Fruit fly (Drosophila melanogaster) whole organism, pupa: ENCODE measurements around the gene GC1.
A peak's percentile ranks its signal among the peaks of the same experiment; 100 is the strongest.

Source experiments
- CG13204 ChIP-seq: fragments of 200-800 bp; sonication (Bioruptor generic); optimal IDR thresholded peaks from 2 replicates; lab custom pipeline; 2018; ENCODE audit warnings: missing biosample characterization, mild to moderate bottlenecking, missing genetic modification characterization, moderate library complexity
- CG14655 ChIP-seq: fragments of 200-800 bp; sonication (Bioruptor generic); optimal IDR thresholded peaks from 3 replicates; lab custom pipeline; 2017; ENCODE audit warnings: mild to moderate bottlenecking, missing biosample characterization, missing genetic modification reagents, missing genetic modification characterization
- CG15710 ChIP-seq: fragments of 200-800 bp; sonication (Bioruptor generic); optimal IDR thresholded peaks from 2 replicates; lab custom pipeline; 2018; ENCODE audit warnings: missing biosample characterization, mild to moderate bottlenecking, missing genetic modification characterization, moderate library complexity
- CG17806 ChIP-seq: fragments of 200-800 bp; sonication (Bioruptor generic); optimal IDR thresholded peaks from 2 replicates; lab custom pipeline; 2018; ENCODE audit warnings: missing biosample characterization, mild to moderate bottlenecking, missing genetic modification characterization, moderate library complexity
- CG4496 ChIP-seq: fragments of 200-800 bp; sonication (Bioruptor generic); IDR thresholded peaks from 3 replicates; pipeline ENCODE4 v1.3.6; 2022; ENCODE audit warnings: missing biosample characterization, missing genetic modification characterization
- CG9948 ChIP-seq: fragments of 200-800 bp; sonication (Bioruptor generic); optimal IDR thresholded peaks from 2 replicates; lab custom pipeline; 2018; ENCODE audit warnings: missing biosample characterization, mild to moderate bottlenecking, missing genetic modification characterization, moderate library complexity
- D1 ChIP-seq: fragments of 200-800 bp; sonication (Bioruptor generic); optimal IDR thresholded peaks from 2 replicates; lab custom pipeline; 2018; ENCODE audit warnings: missing biosample characterization, mild to moderate bottlenecking, missing genetic modification characterization, moderate library complexity
- EcR ChIP-seq: fragments of 200-800 bp; sonication (Bioruptor generic); optimal IDR thresholded peaks from 3 replicates; lab custom pipeline; 2019; ENCODE audit warnings: missing biosample characterization, missing genetic modification characterization, mild to moderate bottlenecking, moderate library complexity, missing genetic modification reagents
- Pif1A ChIP-seq: fragments of 200-800 bp; sonication (Bioruptor generic); optimal IDR thresholded peaks from 3 replicates; lab custom pipeline; 2016; ENCODE audit warnings: missing biosample characterization, missing genetic modification characterization
- Pif1B ChIP-seq: fragments of 200-800 bp; sonication (Bioruptor generic); optimal IDR thresholded peaks from 3 replicates; lab custom pipeline; 2016; ENCODE audit warnings: missing biosample characterization, missing genetic modification characterization
- gl ChIP-seq: fragments of 200-800 bp; sonication (Bioruptor generic); optimal IDR thresholded peaks from 2 replicates; lab custom pipeline; 2018; ENCODE audit warnings: missing biosample characterization, mild to moderate bottlenecking, missing genetic modification characterization
- rn ChIP-seq: fragments of 200-800 bp; sonication (Bioruptor generic); IDR thresholded peaks from 2 replicates; pipeline ENCODE4 v1.3.6; 2022; ENCODE audit warnings: missing biosample characterization, missing genetic modification characterization

DNA sequence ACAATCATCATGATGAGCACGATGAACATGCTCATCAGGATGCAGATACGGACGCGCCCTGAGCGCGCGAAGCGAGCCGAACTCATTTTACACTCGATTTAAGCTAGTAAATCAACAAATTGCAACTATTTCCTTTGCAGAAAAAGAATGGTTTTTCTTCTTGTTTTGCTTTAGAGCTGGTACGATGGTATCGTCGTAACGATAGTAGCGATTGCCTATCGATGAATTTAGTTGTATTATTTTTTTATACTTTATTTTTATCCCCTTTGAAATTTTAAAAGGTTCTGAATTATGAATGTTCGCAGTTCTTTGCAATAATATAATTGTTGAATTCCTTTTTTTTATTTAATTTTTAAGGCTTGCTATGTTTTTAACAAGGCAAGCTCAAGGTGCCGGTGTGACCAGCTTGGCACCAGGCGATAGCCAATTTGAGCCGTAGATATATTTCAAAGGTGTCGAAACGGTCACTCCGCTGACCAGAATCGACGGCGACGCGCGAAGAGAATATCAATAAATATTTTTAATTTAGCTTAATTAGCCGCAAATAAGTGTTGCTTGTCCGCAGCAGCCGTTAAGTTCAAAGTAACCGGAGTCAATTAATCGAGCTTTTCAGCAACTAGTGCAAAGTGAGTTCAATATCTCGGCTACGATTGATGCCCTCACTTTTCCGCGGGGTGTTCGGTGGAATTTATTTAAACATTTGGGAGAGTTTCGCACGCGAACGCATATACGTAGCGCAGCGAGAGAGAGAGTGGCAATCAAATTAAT lies at the start of gene GC1, which contains the start of gene CG12213:
- TF ChIP-seq EcR (GFP tag; lab: Kevin White, UChicago), result peak; percentile 1
- no peak for TF ChIP-seq Pif1A (GFP tag; lab: Kevin White, UChicago)
- TF ChIP-seq Pif1B (GFP tag; lab: Kevin White, UChicago), result no peak
- no peak for TF ChIP-seq CG13204 (GFP tag; lab: Kevin White, UChicago)
- no peak for TF ChIP-seq gl (tag; lab: Kevin White, UChicago)
- no peak for TF ChIP-seq D1 (tag; lab: Kevin White, UChicago)
- TF ChIP-seq CG15710 (tag; lab: Kevin White, UChicago), result peak; percentile 24
- TF ChIP-seq CG9948, result peak; percentile 13
- no peak for TF ChIP-seq rn (GFP tag; lab: Robert Waterston, UW)
- no peak for TF ChIP-seq CG4496 (GFP tag; lab: Robert Waterston, UW)
- TF ChIP-seq CG17806 (tag; lab: Kevin White, UChicago), result no peak
- no peak for TF ChIP-seq CG14655
